Worm (Caenorhabditis elegans) whole organism, L4/young adult: ENCODE measurements around the gene pgl-2.

Experiments
- W03F9.2 ChIP-seq: fragments of 150-350 bp; optimal IDR thresholded peaks from 2 replicates; lab custom pipeline; 2014; ENCODE audit warnings: missing biosample characterization, missing genetic modification characterization
- dao-5 ChIP-seq: sonication (generic microtip); optimal IDR thresholded peaks from 2 replicates; lab custom pipeline; 2016; ENCODE audit warnings: missing genotype, missing genetic modification characterization, moderate library complexity, missing compliant biosample characterization
- him-1 ChIP-seq: sonication (generic microtip); optimal IDR thresholded peaks from 2 replicates; lab custom pipeline; 2016; ENCODE audit warnings: missing genotype, missing genetic modification reagents, missing genetic modification characterization, missing compliant biosample characterization

pgl-2 gene

ce11 chrIII:8636803-8637202 is 38.4 kb downstream of the pgl-2 start:
- TF ChIP-seq W03F9.2 (tag; lab: Kevin White, UChicago) (no peak), him-1 (tag; lab: Kevin White, UChicago) (no peak), dao-5 (tag; lab: Kevin White, UChicago) (no peak)

ce11 chrIII:8630833-8631232 is 44.4 kb downstream of the pgl-2 start, which contains the start of gene dnj-10:
Gene dnj-10 (plus strand): TSS chrIII:8631165.
- TF ChIP-seq him-1 (tag; lab: Kevin White, UChicago) (no peak), W03F9.2 (tag; lab: Kevin White, UChicago) (peak; percentile 81), dao-5 (tag; lab: Kevin White, UChicago) (no peak)

- TF ChIP-seq dao-5 (tag; lab: Kevin White, UChicago), result no peak
- TF ChIP-seq W03F9.2 (tag; lab: Kevin White, UChicago), result no peak
- no peak for TF ChIP-seq him-1 (tag; lab: Kevin White, UChicago)
Measured at ce11 chrIII:8628405-8628982, 46.7 kb downstream of the pgl-2 start, which contains the start of the genes polk-1 and gpr-1. Gene polk-1 (minus strand): TSS chrIII:8628590. Gene gpr-1 (plus strand): TSS chrIII:8628932.

ce11 chrIII:8625125-8625524 is 50.1 kb downstream of the pgl-2 start:
- no peak for TF ChIP-seq him-1 (tag; lab: Kevin White, UChicago)
- no peak for TF ChIP-seq dao-5 (tag; lab: Kevin White, UChicago)
- no peak for TF ChIP-seq W03F9.2 (tag; lab: Kevin White, UChicago)

ce11 chrIII:8622435-8622834 is 52.8 kb downstream of the pgl-2 start, which contains the start of gene ceh-16:
Gene ceh-16 (plus strand): TSS chrIII:8622735.
- no peak for TF ChIP-seq dao-5 (tag; lab: Kevin White, UChicago)

- no peak for TF ChIP-seq W03F9.2 (tag; lab: Kevin White, UChicago)
- TF ChIP-seq dao-5 (tag; lab: Kevin White, UChicago), result no peak
- TF ChIP-seq him-1 (tag; lab: Kevin White, UChicago), result no peak
Measured at ce11 chrIII:8621982-8622381, 53.3 kb downstream of the pgl-2 start.

- TF ChIP-seq dao-5 (tag; lab: Kevin White, UChicago) (no peak), him-1 (tag; lab: Kevin White, UChicago) (no peak), W03F9.2 (tag; lab: Kevin White, UChicago) (no peak)
Measured at ce11 chrIII:8621002-8621401, 54.2 kb downstream of the pgl-2 start.
